Worm (Caenorhabditis elegans) whole organism, L2 larva: ENCODE data around the gene M110.10.

Experiments
- alr-1 ChIP-seq: fragments of 150-350 bp; optimal IDR thresholded peaks from 2 replicates; lab custom pipeline; 2014; ENCODE audit warnings: missing biosample characterization, missing genetic modification characterization
- ama-1 ChIP-seq: fragments of 150-350 bp; optimal IDR thresholded peaks from 2 replicates; lab custom pipeline; 2018; ENCODE audit warnings: inconsistent platforms
- blmp-1 ChIP-seq: sonication (generic microtip); optimal IDR thresholded peaks from 2 replicates; lab custom pipeline; 2017; ENCODE audit warnings: missing genetic modification characterization, mild to moderate bottlenecking, missing compliant biosample characterization, antibody characterized with exemption, moderate library complexity; ENCODE audit not compliant: insufficient read depth
- ceh-82 ChIP-seq: fragments of 150-350 bp; optimal IDR thresholded peaks from 2 replicates; lab custom pipeline; 2014; ENCODE audit warnings: missing biosample characterization, missing genetic modification characterization
- mdl-1 ChIP-seq, 2 experiments: fragments of 150-350 bp in 1 of 2; sonication (generic microtip) in 1 of 2; optimal IDR thresholded peaks; 2 replicates each; lab custom pipeline; 2017; ENCODE audit warnings: missing biosample characterization in 2 of 2, missing genetic modification characterization in 2 of 2
- nhr-11 ChIP-seq: fragments of 150-350 bp; optimal IDR thresholded peaks from 2 replicates; lab custom pipeline; 2014; ENCODE audit warnings: missing biosample characterization, missing genetic modification characterization
- nhr-12 ChIP-seq: fragments of 150-350 bp; optimal IDR thresholded peaks from 2 replicates; lab custom pipeline; 2014; ENCODE audit warnings: missing biosample characterization, missing genetic modification characterization
- nhr-237 ChIP-seq: fragments of 150-350 bp; optimal IDR thresholded peaks from 2 replicates; lab custom pipeline; 2014; ENCODE audit warnings: missing biosample characterization, missing genetic modification characterization
- nhr-77 ChIP-seq: fragments of 150-350 bp; optimal IDR thresholded peaks from 2 replicates; lab custom pipeline; 2014; ENCODE audit warnings: missing biosample characterization, missing genetic modification characterization
- sma-9 ChIP-seq, 2 experiments: fragments of 150-350 bp in 1 of 2; sonication (generic microtip) in 1 of 2; optimal IDR thresholded peaks; 2 replicates each; lab custom pipeline; 2014 to 2016; ENCODE audit warnings: missing genetic modification characterization in 2 of 2, mild to moderate bottlenecking in 1 of 2, missing biosample characterization in 1 of 2, missing compliant biosample characterization in 1 of 2, missing genetic modification reagents in 1 of 2, moderate library complexity in 1 of 2
- unc-62 ChIP-seq: fragments of 150-350 bp; optimal IDR thresholded peaks from 2 replicates; lab custom pipeline; 2014; ENCODE audit warnings: missing biosample characterization, missing genetic modification reagents, missing genetic modification characterization
- zag-1 ChIP-seq: fragments of 150-350 bp; optimal IDR thresholded peaks from 2 replicates; lab custom pipeline; 2014; ENCODE audit warnings: missing biosample characterization, missing genetic modification characterization

DNA sequence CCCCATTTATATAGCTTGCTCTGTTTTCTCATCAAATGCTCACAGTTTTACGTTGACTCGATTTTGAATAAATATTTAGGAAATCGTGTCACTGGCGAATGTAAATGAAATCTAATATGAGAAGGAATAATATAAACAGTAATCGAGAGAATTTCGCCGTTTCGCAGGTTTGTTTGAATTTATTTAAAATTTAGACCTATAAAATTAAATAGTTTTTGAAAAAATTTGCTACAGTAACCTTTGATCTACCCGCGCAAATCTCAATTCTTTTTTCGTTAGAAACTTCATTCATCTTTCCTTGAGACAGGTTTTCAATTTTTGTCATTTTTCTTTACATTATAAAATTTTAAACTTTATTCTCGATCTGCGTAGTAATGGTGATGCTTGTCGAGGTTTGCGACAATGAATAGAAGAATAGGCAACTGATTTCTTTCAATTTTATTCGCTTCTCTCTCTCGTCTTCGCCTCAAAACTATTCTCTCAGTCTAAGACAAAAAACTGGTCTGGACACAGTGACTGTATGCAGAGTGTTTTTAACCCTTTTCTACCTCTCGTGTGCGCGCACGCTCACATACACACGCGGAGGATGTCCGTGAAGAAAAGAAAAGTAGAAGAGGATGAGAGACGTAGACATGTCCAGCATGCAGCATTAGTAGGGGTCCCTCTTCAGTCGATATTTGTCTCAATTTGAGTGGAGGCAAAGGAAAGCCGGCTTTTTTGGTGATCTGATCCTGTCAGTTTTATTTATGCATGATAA lies 8.2 kb upstream of the M110.10 start, which contains the start of gene dab-1:
- TF ChIP-seq ceh-82 (tag; lab: Kevin White, UChicago) (no peak), sma-9 (GFP tag; optimal IDR thresholded peaks at IDR 0.05; lab: Kevin White, UChicago) (no peak), sma-9 (tag; optimal IDR thresholded peaks at IDR 0.05; lab: Kevin White, UChicago) (no peak), unc-62 (GFP tag; lab: Kevin White, UChicago) (no peak), ama-1 (lab: Kevin White, UChicago) (no peak), nhr-12 (tag; lab: Kevin White, UChicago) (no peak), nhr-237 (no peak), nhr-77 (tag; lab: Kevin White, UChicago) (no peak), zag-1 (tag; lab: Kevin White, UChicago) (no peak), blmp-1 (peak; percentile 10), mdl-1 (tag; optimal IDR thresholded peaks at IDR 0.05; lab: Kevin White, UChicago) (peak in 1 of 2 experiments; percentile 29), alr-1 (no peak), nhr-11 (no peak)
